Fruit fly (Drosophila melanogaster): ENCODE results near the gene Hsp22.

Hsp22 gene

DNA sequence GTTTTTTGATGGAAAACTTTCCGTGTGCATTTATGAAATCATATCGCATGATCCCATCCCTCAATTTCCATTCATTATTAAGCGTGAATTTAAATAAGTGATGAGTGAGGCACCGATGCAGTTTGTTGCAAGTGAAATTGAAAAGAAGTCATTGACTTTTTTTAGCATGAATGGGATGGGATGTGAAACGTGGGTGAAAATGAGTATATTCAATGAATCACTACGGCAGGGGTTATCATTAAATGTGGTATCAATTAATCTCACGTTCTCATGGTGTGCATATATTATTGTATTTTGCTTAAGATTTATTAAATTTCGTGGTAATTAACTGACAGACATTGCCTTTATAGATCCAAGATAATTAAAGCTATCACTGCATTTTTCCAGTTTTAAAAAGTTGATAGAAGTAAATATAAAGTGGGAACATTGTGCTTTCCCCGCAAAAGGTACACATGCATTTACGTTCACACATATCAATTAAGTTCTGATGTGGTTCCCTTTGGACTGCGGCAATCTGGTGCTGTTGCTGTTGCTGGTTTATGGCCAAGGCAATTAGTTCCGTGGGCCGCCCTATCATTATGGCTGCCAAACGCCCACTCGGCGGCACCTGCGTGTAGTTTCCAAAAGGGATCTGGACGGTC is 18.7 kb downstream of the Hsp22 start:
- no peak for TF ChIP-seq GATAd (GFP tag; optimal IDR thresholded peaks at IDR 0.05)
- no peak for TF ChIP-seq lola (GFP tag; optimal IDR thresholded peaks at IDR 0.05)
- TF ChIP-seq Rel (GFP tag; optimal IDR thresholded peaks at IDR 0.05), result no peak
- TF ChIP-seq Rel (tag; optimal IDR thresholded peaks at IDR 0.05), result peak; percentile 87
- TF ChIP-seq CrebA (GFP tag; optimal IDR thresholded peaks at IDR 0.05; ENCODE audit: borderline replicate concordance), result no peak
- no peak for TF ChIP-seq Mio (GFP tag; optimal IDR thresholded peaks at IDR 0.05)
- no peak for TF ChIP-seq woc (GFP tag; optimal IDR thresholded peaks at IDR 0.05)

DNA sequence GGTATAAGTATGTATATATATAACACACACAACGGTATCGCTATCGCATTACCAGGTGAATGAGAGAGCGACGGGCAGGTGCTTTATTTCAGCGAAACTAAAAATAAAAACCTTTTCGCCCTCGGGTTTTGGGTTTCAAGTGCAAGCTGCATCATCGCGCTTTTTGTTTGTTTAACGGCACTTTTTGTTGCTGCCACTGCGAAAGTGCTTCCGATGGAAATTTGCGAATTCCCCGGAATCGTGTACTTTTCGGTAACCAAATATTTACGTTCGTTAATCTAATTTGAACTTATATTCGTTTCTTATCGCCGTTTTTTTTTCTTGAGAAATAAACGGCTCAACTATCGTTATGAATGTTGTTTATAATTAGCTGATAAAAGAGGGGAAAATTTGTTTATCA is 23.3 kb downstream of the Hsp22 start:
- TF ChIP-seq Hr78 (GFP tag; optimal IDR thresholded peaks at IDR 0.05) (no peak), sv (GFP tag; optimal IDR thresholded peaks at IDR 0.05) (no peak), h (GFP tag; optimal IDR thresholded peaks at IDR 0.05) (no peak), Rel (GFP tag; optimal IDR thresholded peaks at IDR 0.05) (no peak), Rel (tag; optimal IDR thresholded peaks at IDR 0.05) (peak; percentile 98), woc (GFP tag; optimal IDR thresholded peaks at IDR 0.05) (no peak), Dfd (GFP tag; optimal IDR thresholded peaks at IDR 0.05) (no peak), CG9705 (GFP tag; optimal IDR thresholded peaks at IDR 0.05) (no peak)

DNA sequence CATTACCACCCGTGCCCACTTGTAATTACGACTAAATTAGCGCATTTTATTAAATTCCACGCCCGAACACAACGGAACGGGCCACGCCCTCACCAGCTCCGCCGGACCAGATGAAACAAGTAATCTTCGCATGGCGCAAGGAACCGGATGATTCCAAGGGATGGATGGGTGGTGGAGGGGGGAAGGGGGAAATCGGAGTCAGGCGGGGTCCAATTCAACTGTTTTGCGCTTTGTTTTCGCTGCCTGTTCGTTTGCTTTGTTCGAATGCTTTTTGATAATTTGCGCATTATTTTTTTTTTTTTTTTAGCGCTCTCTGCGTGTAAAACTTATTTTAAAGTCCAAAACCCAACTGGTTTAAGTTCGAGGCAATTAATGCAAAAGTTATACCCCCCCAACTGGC is 24.0 kb downstream of the Hsp22 start:
- TF ChIP-seq N (GFP tag; optimal IDR thresholded peaks at IDR 0.05) (no peak), jim (GFP tag; optimal IDR thresholded peaks at IDR 0.05) (no peak), psq (GFP tag; optimal IDR thresholded peaks at IDR 0.05) (peak; percentile 76), Dfd (GFP tag; optimal IDR thresholded peaks at IDR 0.05) (peak; percentile 8)

DNA sequence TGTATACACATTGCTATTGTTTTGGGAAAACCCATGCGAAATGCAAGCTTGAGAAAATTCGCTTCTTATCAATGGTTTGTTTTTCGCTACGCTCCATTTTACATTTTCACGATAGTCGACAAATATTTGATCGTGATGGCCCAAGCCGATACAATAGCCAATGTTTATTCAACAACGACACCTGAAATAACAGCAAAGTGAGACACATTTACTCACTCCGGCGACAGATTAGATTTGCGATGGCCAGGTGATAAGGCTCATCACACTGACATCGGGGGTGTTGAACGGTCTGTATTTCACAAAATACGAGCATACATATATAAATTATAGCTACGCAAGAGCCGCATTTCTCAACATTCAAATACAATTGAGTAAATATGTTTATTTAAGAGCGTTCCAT is 24.4 kb downstream of the Hsp22 start:
- peak; percentile 75 for TF ChIP-seq h (GFP tag; optimal IDR thresholded peaks at IDR 0.05)
- peak; percentile 69 for TF ChIP-seq tai (GFP tag; optimal IDR thresholded peaks at IDR 0.05)
- TF ChIP-seq dmrt93B (GFP tag; optimal IDR thresholded peaks at IDR 0.05), result no peak
- TF ChIP-seq psq (GFP tag; optimal IDR thresholded peaks at IDR 0.05), result no peak
- no peak for TF ChIP-seq jim (GFP tag; optimal IDR thresholded peaks at IDR 0.05)
- TF ChIP-seq foxo (GFP tag; optimal IDR thresholded peaks at IDR 0.05), result peak in 1 of 2 experiments; percentile 51
- TF ChIP-seq GATAd (GFP tag; optimal IDR thresholded peaks at IDR 0.05), result peak; percentile 8
- peak; percentile 23 for TF ChIP-seq brk (GFP tag; optimal IDR thresholded peaks at IDR 0.05)
- TF ChIP-seq woc (GFP tag; optimal IDR thresholded peaks at IDR 0.05), result no peak
- no peak for TF ChIP-seq Vsx2 (GFP tag; optimal IDR thresholded peaks at IDR 0.05; ENCODE audit: partially characterized antibody)
- TF ChIP-seq CG32264 (GFP tag; optimal IDR thresholded peaks at IDR 0.05), result peak; percentile 46
- TF ChIP-seq sv (GFP tag; optimal IDR thresholded peaks at IDR 0.05), result no peak
- TF ChIP-seq Sp1 (GFP tag; optimal IDR thresholded peaks at IDR 0.05), result peak; percentile 38
- no peak for TF ChIP-seq dsf (GFP tag; optimal IDR thresholded peaks at IDR 0.05; ENCODE audit: borderline replicate concordance)
- peak; percentile 20 for TF ChIP-seq fru (GFP tag; optimal IDR thresholded peaks at IDR 0.05)
- peak; percentile 68 for TF ChIP-seq rgr (GFP tag; optimal IDR thresholded peaks at IDR 0.05)
- no peak for TF ChIP-seq CG9705 (GFP tag; optimal IDR thresholded peaks at IDR 0.05)
- TF ChIP-seq Dfd (GFP tag; optimal IDR thresholded peaks at IDR 0.05), result no peak
- no peak for TF ChIP-seq Myc (optimal IDR thresholded peaks at IDR 0.05)
- peak; percentile 40 for TF ChIP-seq Hnf4 (GFP tag; optimal IDR thresholded peaks at IDR 0.05)
- no peak for TF ChIP-seq usp (GFP tag; optimal IDR thresholded peaks at IDR 0.05)
- TF ChIP-seq Dif (GFP tag; optimal IDR thresholded peaks at IDR 0.05; ENCODE audit: partially characterized antibody), result no peak
- peak; percentile 55 for TF ChIP-seq OdsH (GFP tag; optimal IDR thresholded peaks at IDR 0.05)
- no peak for TF ChIP-seq CrebA (GFP tag; optimal IDR thresholded peaks at IDR 0.05; ENCODE audit: borderline replicate concordance)
- TF ChIP-seq sage (GFP tag; optimal IDR thresholded peaks at IDR 0.05), result no peak
- TF ChIP-seq HLH106 (tag; optimal IDR thresholded peaks at IDR 0.05), result peak; percentile 11
- no peak for TF ChIP-seq dl (GFP tag; optimal IDR thresholded peaks at IDR 0.05; ENCODE audit: insufficient read depth in 1 of 2, partially characterized antibody in 2 of 2)
- peak; percentile 20 for TF ChIP-seq ey (GFP tag; optimal IDR thresholded peaks at IDR 0.05)
- peak; percentile 43 for TF ChIP-seq br (GFP tag; optimal IDR thresholded peaks at IDR 0.05)
- no peak for TF ChIP-seq Hr78 (GFP tag; optimal IDR thresholded peaks at IDR 0.05)
- TF ChIP-seq Rel (GFP tag; optimal IDR thresholded peaks at IDR 0.05), result peak; percentile 19
- peak; percentile 84 for TF ChIP-seq Rel (tag; optimal IDR thresholded peaks at IDR 0.05)
- TF ChIP-seq lola (GFP tag; optimal IDR thresholded peaks at IDR 0.05), result no peak
- peak; percentile 38 for TF ChIP-seq Jra (GFP tag; optimal IDR thresholded peaks at IDR 0.05)
- TF ChIP-seq Hr83 (GFP tag; optimal IDR thresholded peaks at IDR 0.05; ENCODE audit: poor library complexity, severe bottlenecking), result peak; percentile 97
- no peak for TF ChIP-seq Mio (GFP tag; optimal IDR thresholded peaks at IDR 0.05)
- TF ChIP-seq pan (optimal IDR thresholded peaks at IDR 0.05), result no peak
- TF ChIP-seq Abd-B (GFP tag; optimal IDR thresholded peaks at IDR 0.05), result no peak
- no peak for TF ChIP-seq N (GFP tag; optimal IDR thresholded peaks at IDR 0.05)

Data from whole organism, wandering third instar larva.